Worm (Caenorhabditis elegans) whole organism, L4 larva: ENCODE results near the gene T10H10.2.

Experiments
- F26F4.8 ChIP-seq: fragments of 200-800 bp; sonication (Bioruptor generic); conservative IDR thresholded peaks from 2 replicates; pipeline ENCODE4 v1.3.6; 2022; ENCODE audit warnings: missing genetic modification characterization, missing compliant biosample characterization
- R02D3.7 ChIP-seq: fragments of 150-350 bp; sonication (generic microtip); optimal IDR thresholded peaks from 3 replicates; lab custom pipeline; 2014; ENCODE audit warnings: missing biosample characterization, missing genetic modification characterization
- T20F7.1 ChIP-seq: fragments of 200-800 bp; sonication (Bioruptor generic); optimal IDR thresholded peaks from 2 replicates; lab custom pipeline; 2018; ENCODE audit warnings: mild to moderate bottlenecking, missing genetic modification characterization, missing compliant biosample characterization
- T26A8.4 ChIP-seq: fragments of 200-800 bp; sonication (Bioruptor generic); IDR thresholded peaks from 2 replicates; pipeline ENCODE4 v1.3.6; 2022; ENCODE audit warnings: missing genetic modification characterization, missing compliant biosample characterization
- Y5F2A.4 ChIP-seq: fragments of 200-800 bp; sonication (Bioruptor generic); optimal IDR thresholded peaks from 2 replicates; lab custom pipeline; 2018; ENCODE audit warnings: mild to moderate bottlenecking, missing genetic modification characterization, missing compliant biosample characterization
- aha-1 ChIP-seq: fragments of 150-350 bp; peaks from one replicate; lab custom pipeline; 2014; ENCODE audit warnings: missing biosample characterization, missing genetic modification characterization
- ceh-32 ChIP-seq: sonication (generic microtip); optimal IDR thresholded peaks from 2 replicates; lab custom pipeline; 2016; ENCODE audit warnings: mild to moderate bottlenecking, missing genetic modification characterization, missing compliant biosample characterization; ENCODE audit not compliant: poor library complexity
- daf-16 ChIP-seq, 3 experiments: sonication (generic microtip); optimal IDR thresholded peaks; 2 replicates each; lab custom pipeline; 2016 to 2017; ENCODE audit warnings: missing genetic modification characterization in 3 of 3, missing genetic modification reagents in 3 of 3, mild to moderate bottlenecking in 2 of 3, missing compliant biosample characterization in 2 of 3, missing biosample characterization in 1 of 3, moderate library complexity in 1 of 3
- daf-19 ChIP-seq: fragments of 200-800 bp; sonication (Bioruptor generic); conservative IDR thresholded peaks from 2 replicates; pipeline ENCODE4 v1.3.6; 2022; ENCODE audit warnings: missing genetic modification characterization, missing compliant biosample characterization
- dmd-6 ChIP-seq: fragments of 200-800 bp; sonication (Bioruptor generic); IDR thresholded peaks from 2 replicates; pipeline ENCODE4 v1.3.6; 2022; ENCODE audit warnings: missing genetic modification reagents, missing genetic modification characterization, missing compliant biosample characterization
- dmd-9 ChIP-seq: fragments of 200-800 bp; sonication (Bioruptor generic); IDR thresholded peaks from 2 replicates; pipeline ENCODE4 v1.3.6; 2022; ENCODE audit warnings: missing genetic modification reagents, missing genetic modification characterization, missing compliant biosample characterization
- dpl-1 ChIP-seq: fragments of 150-350 bp; optimal IDR thresholded peaks from 2 replicates; lab custom pipeline; 2014; ENCODE audit warnings: missing biosample characterization, missing genetic modification reagents, missing genetic modification characterization
- dve-1 ChIP-seq: sonication (generic microtip); optimal IDR thresholded peaks from 2 replicates; lab custom pipeline; 2017; ENCODE audit warnings: antibody characterized with exemption, mild to moderate bottlenecking, missing genetic modification characterization, missing compliant biosample characterization; ENCODE audit not compliant: insufficient read depth
- fkh-10 ChIP-seq: fragments of 150-350 bp; optimal IDR thresholded peaks from 2 replicates; lab custom pipeline; 2014; ENCODE audit warnings: missing biosample characterization, missing genetic modification reagents, missing genetic modification characterization
- hlh-11 ChIP-seq: fragments of 200-800 bp; sonication (Bioruptor generic); optimal IDR thresholded peaks from 2 replicates; lab custom pipeline; 2018; ENCODE audit warnings: mild to moderate bottlenecking, missing genetic modification characterization, missing compliant biosample characterization
- hmg-1.1 ChIP-seq: fragments of 200-800 bp; sonication (Bioruptor generic); IDR thresholded peaks from 2 replicates; pipeline ENCODE4 v1.3.6; 2022; ENCODE audit warnings: missing genetic modification reagents, missing genetic modification characterization, missing compliant biosample characterization
- lin-1 ChIP-seq: fragments of 200-800 bp; sonication (Bioruptor generic); IDR thresholded peaks from 2 replicates; pipeline ENCODE4 v1.3.6; 2022; ENCODE audit warnings: missing genetic modification reagents, missing genetic modification characterization, missing compliant biosample characterization
- lir-3 ChIP-seq: sonication (generic microtip); optimal IDR thresholded peaks from 2 replicates; lab custom pipeline; 2016; ENCODE audit warnings: mild to moderate bottlenecking, missing genetic modification characterization, missing compliant biosample characterization
- lsy-2 ChIP-seq, 2 experiments: fragments of 150-350 bp in 1 of 2; sonication (generic microtip) in 1 of 2; optimal IDR thresholded peaks; 2 replicates each; lab custom pipeline; 2014 to 2017; ENCODE audit warnings: missing biosample characterization in 2 of 2, missing genetic modification characterization in 2 of 2
- mdl-1 ChIP-seq, 2 experiments: fragments of 150-350 bp in 1 of 2; sonication (generic microtip) in 1 of 2; optimal IDR thresholded peaks; 2 replicates each; lab custom pipeline; 2014 to 2017; ENCODE audit warnings: missing biosample characterization in 2 of 2, missing genetic modification characterization in 2 of 2
- mxl-3 ChIP-seq: fragments of 200-800 bp; sonication (Bioruptor generic); optimal IDR thresholded peaks from 2 replicates; lab custom pipeline; 2018; ENCODE audit warnings: mild to moderate bottlenecking, missing genetic modification characterization, missing compliant biosample characterization
- nhr-11 ChIP-seq: fragments of 150-350 bp; optimal IDR thresholded peaks from 2 replicates; lab custom pipeline; 2014; ENCODE audit warnings: missing biosample characterization, missing genetic modification characterization
- nhr-25 ChIP-seq: sonication (generic microtip); optimal IDR thresholded peaks from 2 replicates; lab custom pipeline; 2017; ENCODE audit warnings: missing genetic modification characterization, mild to moderate bottlenecking, missing compliant biosample characterization, antibody characterized with exemption, moderate library complexity, borderline replicate concordance; ENCODE audit not compliant: insufficient read depth
- nhr-6 ChIP-seq: fragments of 150-350 bp; optimal IDR thresholded peaks from 2 replicates; lab custom pipeline; 2014; ENCODE audit warnings: missing biosample characterization, missing genetic modification characterization
- nhr-77 ChIP-seq: fragments of 150-350 bp; optimal IDR thresholded peaks from 2 replicates; lab custom pipeline; 2014; ENCODE audit warnings: missing biosample characterization, missing genetic modification characterization
- set-16 ChIP-seq: fragments of 200-800 bp; sonication (Bioruptor generic); IDR thresholded peaks from 2 replicates; pipeline ENCODE4 v1.3.6; 2022; ENCODE audit warnings: missing genetic modification reagents, missing genetic modification characterization, missing compliant biosample characterization
- spr-1 ChIP-seq: sonication (generic microtip); optimal IDR thresholded peaks from 2 replicates; lab custom pipeline; 2016; ENCODE audit warnings: mild to moderate bottlenecking, missing genetic modification characterization, missing compliant biosample characterization
- tag-97 ChIP-seq: fragments of 200-800 bp; sonication (Bioruptor generic); IDR thresholded peaks from 2 replicates; pipeline ENCODE4 v1.3.6; 2022; ENCODE audit warnings: missing genetic modification characterization, missing compliant biosample characterization
- unc-62 ChIP-seq, 3 experiments: fragments of 150-350 bp in 1 of 3; sonication (generic microtip); optimal IDR thresholded peaks in 2 of 3; peaks in 1 of 3; 1 replicate in 1 of 3; 2 replicates in 2 of 3; lab custom pipeline; 2014 to 2017; ENCODE audit warnings: missing biosample characterization in 3 of 3, missing genetic modification characterization in 3 of 3, missing genetic modification reagents in 3 of 3, missing genotype in 1 of 3
- vab-7 ChIP-seq: fragments of 200-800 bp; sonication (Bioruptor generic); IDR thresholded peaks from 2 replicates; pipeline ENCODE4 v1.3.6; 2022; ENCODE audit warnings: missing genetic modification reagents, missing genetic modification characterization, missing compliant biosample characterization
- zfp-2 ChIP-seq: sonication (generic microtip); optimal IDR thresholded peaks from 2 replicates; lab custom pipeline; 2016; ENCODE audit warnings: mild to moderate bottlenecking, missing genetic modification characterization, missing compliant biosample characterization
- zfp-3 ChIP-seq: fragments of 200-800 bp; sonication (Bioruptor generic); conservative IDR thresholded peaks from 2 replicates; pipeline ENCODE4 v1.3.6; 2022; ENCODE audit warnings: missing genetic modification reagents, missing genetic modification characterization, missing compliant biosample characterization

T10H10.2 gene

ce11 chrX:2287977-2288387 lies 6.6 kb upstream of the T10H10.2 start (continued):
- peak; percentile 51 for TF ChIP-seq dve-1 (tag; lab: Kevin White, UChicago)
- TF ChIP-seq tag-97 (GFP tag; lab: Robert Waterston, UW) = no peak
- no peak for TF ChIP-seq ceh-32 (tag; lab: Kevin White, UChicago)
- TF ChIP-seq unc-62 (GFP tag; optimal IDR thresholded peaks at IDR 0.05 in 1 of 2; lab: Kevin White, UChicago) = peak in 1 of 2 experiments; percentile 88
- no peak for TF ChIP-seq unc-62 (tag; optimal IDR thresholded peaks at IDR 0.05; lab: Kevin White, UChicago)
- TF ChIP-seq R02D3.7 (tag; lab: Kevin White, UChicago) = no peak
- peak; percentile 58; the same call in 1 of the 2 replicates for TF ChIP-seq hmg-1.1 (GFP tag; lab: Robert Waterston, UW)
- peak in 1 of 2 experiments; percentile 41 for TF ChIP-seq daf-16 (GFP tag; optimal IDR thresholded peaks at IDR 0.05; lab: Kevin White, UChicago)
- TF ChIP-seq daf-16 (tag; optimal IDR thresholded peaks at IDR 0.05; lab: Kevin White, UChicago) = peak; percentile 43
- TF ChIP-seq aha-1 (tag; lab: Kevin White, UChicago) = no peak
- TF ChIP-seq zfp-3 (GFP tag; lab: Robert Waterston, UW) = no peak
- TF ChIP-seq lir-3 (tag; lab: Kevin White, UChicago) = no peak
- TF ChIP-seq T20F7.1 (GFP tag; lab: Kevin White, UChicago) = no peak
- no peak for TF ChIP-seq spr-1 (tag; lab: Kevin White, UChicago)
- peak; percentile 31 for TF ChIP-seq nhr-11 (tag; lab: Kevin White, UChicago)
- TF ChIP-seq nhr-25 (tag; lab: Kevin White, UChicago) = peak; percentile 2
- peak in 1 of 2 experiments; percentile 1 for TF ChIP-seq mdl-1 (tag; optimal IDR thresholded peaks at IDR 0.05; lab: Kevin White, UChicago)
- TF ChIP-seq F26F4.8 = no peak
- peak; percentile 57 for TF ChIP-seq dmd-6
- no peak for TF ChIP-seq lin-1 (GFP tag; lab: Robert Waterston, UW)
- no peak for TF ChIP-seq daf-19 (GFP tag; lab: Robert Waterston, UW)
- TF ChIP-seq nhr-77 = peak; percentile 31
- TF ChIP-seq nhr-6 (tag; lab: Kevin White, UChicago) = peak; percentile 25
- no peak for TF ChIP-seq dpl-1 (GFP tag; lab: Kevin White, UChicago)
- peak; percentile 67 for TF ChIP-seq mxl-3 (GFP tag; lab: Kevin White, UChicago)

ce11 chrX:2301821-2302220 lies 7.3 kb downstream of the T10H10.2 start:
- peak; percentile 84 for TF ChIP-seq set-16 (GFP tag; lab: Robert Waterston, UW)
- TF ChIP-seq hlh-11 = no peak

- TF ChIP-seq Y5F2A.4 (GFP tag; lab: Kevin White, UChicago) (no peak), lsy-2 (tag; optimal IDR thresholded peaks at IDR 0.05; lab: Kevin White, UChicago) (no peak), zfp-2 (tag; lab: Kevin White, UChicago) (no peak), dmd-9 (GFP tag; lab: Robert Waterston, UW) (no peak), vab-7 (GFP tag; lab: Robert Waterston, UW) (no peak), fkh-10 (GFP tag; lab: Kevin White, UChicago) (no peak)
Measured at ce11 chrX:2302782-2303181, 8.2 kb downstream of the T10H10.2 start, which contains the start of gene hum-6. hum-6 (plus strand) TSS chrX:2303082.

ce11 chrX:2303253-2303652 lies 8.7 kb downstream of the T10H10.2 start:
- TF ChIP-seq spr-1 (tag; lab: Kevin White, UChicago) (no peak), mxl-3 (GFP tag; lab: Kevin White, UChicago) (peak; percentile 0)

ce11 chrX:2304496-2304895 lies 9.9 kb downstream of the T10H10.2 start:
- peak; percentile 96 for TF ChIP-seq aha-1 (tag; lab: Kevin White, UChicago)
- TF ChIP-seq T26A8.4 = no peak
